Worm (Caenorhabditis elegans): ENCODE data around the gene acl-13.

- TF ChIP-seq ztf-23 (GFP tag; IDR thresholded peaks at IDR 0.05) (no peak), tab-1 (GFP tag; IDR thresholded peaks at IDR 0.05) (no peak), cog-1 (tag; optimal IDR thresholded peaks at IDR 0.05) (no peak), T22C8.4 (GFP tag; IDR thresholded peaks at IDR 0.05) (no peak), flt-1 (GFP tag; IDR thresholded peaks at IDR 0.05) (no peak), med-1 (GFP tag; optimal IDR thresholded peaks at IDR 0.05; ENCODE audit: insufficient read depth) (no peak), ref-1 (GFP tag; conservative IDR thresholded peaks at IDR 0.05) (no peak), ztf-29 (GFP tag; IDR thresholded peaks at IDR 0.05) (no peak)
Observed at ce11 chrIV:12425595-12425994, 15.3 kb downstream of the acl-13 start.

Measured in whole organism, midembryonic.